Fruit fly (Drosophila melanogaster) whole organism, embryonic: ENCODE results near the gene CG31988.

Experiments used
- CG10979 ChIP-seq: fragments of 200-800 bp; sonication (Bioruptor generic); optimal IDR thresholded peaks from 2 replicates; lab custom pipeline; 2018; ENCODE audit warnings: missing biosample characterization, mild to moderate bottlenecking, missing genetic modification characterization, moderate library complexity
- CG11504 ChIP-seq: fragments of 200-800 bp; sonication (Bioruptor generic); optimal IDR thresholded peaks from 3 replicates; lab custom pipeline; 2019; ENCODE audit warnings: missing biosample characterization, mild to moderate bottlenecking, missing genetic modification characterization, moderate library complexity
- CG11560 ChIP-seq: fragments of 200-800 bp; sonication (Bioruptor generic); IDR thresholded peaks from 3 replicates; pipeline ENCODE4 v1.3.6; 2022; ENCODE audit warnings: missing biosample characterization, missing genetic modification characterization
- CG11723 ChIP-seq: fragments of 200-800 bp; sonication (Bioruptor generic); optimal IDR thresholded peaks from 2 replicates; lab custom pipeline; 2017; ENCODE audit warnings: missing biosample characterization, mild to moderate bottlenecking, missing genetic modification characterization
- CG1602 ChIP-seq: fragments of 200-800 bp; sonication (Bioruptor generic); optimal IDR thresholded peaks from 3 replicates; lab custom pipeline; 2016; ENCODE audit warnings: missing biosample characterization, missing genetic modification characterization
- CG16863 ChIP-seq: fragments of 200-800 bp; sonication (Bioruptor generic); optimal IDR thresholded peaks from 3 replicates; lab custom pipeline; 2016; ENCODE audit warnings: missing biosample characterization, missing genetic modification characterization
- CG17361 ChIP-seq: fragments of 200-800 bp; sonication (Bioruptor generic); IDR thresholded peaks from 3 replicates; pipeline ENCODE4 v1.3.6; 2022; ENCODE audit warnings: missing biosample characterization, missing genetic modification characterization
- CG17568 ChIP-seq: fragments of 200-800 bp; sonication (Bioruptor generic); optimal IDR thresholded peaks from 2 replicates; lab custom pipeline; 2018; ENCODE audit warnings: missing biosample characterization, mild to moderate bottlenecking, missing genetic modification characterization, moderate library complexity
- CG17829 ChIP-seq: fragments of 200-800 bp; optimal IDR thresholded peaks from 2 replicates; lab custom pipeline; 2019; ENCODE audit warnings: missing biosample characterization, mild to moderate bottlenecking, missing genetic modification characterization, moderate library complexity
- CG18262 ChIP-seq: fragments of 200-800 bp; optimal IDR thresholded peaks from 3 replicates; lab custom pipeline; 2019; ENCODE audit warnings: missing biosample characterization, mild to moderate bottlenecking, missing genetic modification characterization, moderate library complexity
- CG2202 ChIP-seq: fragments of 200-800 bp; sonication (Bioruptor generic); optimal IDR thresholded peaks from 2 replicates; lab custom pipeline; 2018; ENCODE audit warnings: missing biosample characterization, mild to moderate bottlenecking, missing genetic modification characterization
- CG30020 ChIP-seq: fragments of 200-800 bp; optimal IDR thresholded peaks from 2 replicates; lab custom pipeline; 2019; ENCODE audit warnings: missing biosample characterization, mild to moderate bottlenecking, missing genetic modification characterization, moderate library complexity
- CG32767 ChIP-seq: fragments of 200-800 bp; sonication (Bioruptor generic); IDR thresholded peaks from 2 replicates; pipeline ENCODE4 v1.3.6; 2022; ENCODE audit warnings: missing biosample characterization, missing genetic modification characterization
- CG32772 ChIP-seq: fragments of 200-800 bp; sonication (Bioruptor generic); IDR thresholded peaks from 2 replicates; pipeline ENCODE4 v1.3.6; 2022; ENCODE audit warnings: missing biosample characterization, missing genetic modification characterization
- CG33557 ChIP-seq: fragments of 200-800 bp; sonication (Bioruptor generic); optimal IDR thresholded peaks from 2 replicates; lab custom pipeline; 2019; ENCODE audit warnings: missing biosample characterization, mild to moderate bottlenecking, missing genetic modification characterization, moderate library complexity
- CG3407 ChIP-seq: fragments of 200-800 bp; sonication (Bioruptor generic); optimal IDR thresholded peaks from 2 replicates; lab custom pipeline; 2018; ENCODE audit warnings: missing biosample characterization, mild to moderate bottlenecking, missing genetic modification characterization
- CG34422 ChIP-seq: fragments of 200-800 bp; sonication (Bioruptor generic); IDR thresholded peaks from 3 replicates; pipeline ENCODE4 v1.3.6; 2022; ENCODE audit warnings: missing biosample characterization, missing genetic modification characterization
- CG6683 ChIP-seq: fragments of 200-800 bp; sonication (Bioruptor generic); optimal IDR thresholded peaks from 2 replicates; lab custom pipeline; 2017; ENCODE audit warnings: missing biosample characterization, mild to moderate bottlenecking, missing genetic modification characterization, missing genetic modification reagents
- CG7357 ChIP-seq: fragments of 200-800 bp; sonication (Bioruptor generic); IDR thresholded peaks from 3 replicates; pipeline ENCODE4 v1.3.6; 2022; ENCODE audit warnings: missing biosample characterization, missing genetic modification characterization
- CG8281 ChIP-seq: fragments of 200-800 bp; sonication (Bioruptor generic); optimal IDR thresholded peaks from 2 replicates; lab custom pipeline; 2018; ENCODE audit warnings: missing biosample characterization, mild to moderate bottlenecking, missing genetic modification characterization, moderate library complexity
- CG8290 ChIP-seq, 3 experiments: fragments of 200-800 bp; sonication (Bioruptor generic); optimal IDR thresholded peaks; 2 replicates each; lab custom pipeline; 2016 to 2019; ENCODE audit warnings: missing biosample characterization in 3 of 3, missing genetic modification characterization in 3 of 3, mild to moderate bottlenecking in 2 of 3, moderate library complexity in 1 of 3
- CG8359 ChIP-seq: fragments of 200-800 bp; sonication (Bioruptor generic); optimal IDR thresholded peaks from 2 replicates; lab custom pipeline; 2017; ENCODE audit warnings: missing biosample characterization, mild to moderate bottlenecking, missing genetic modification characterization, borderline replicate concordance
- CG9727 ChIP-seq: fragments of 200-800 bp; sonication (Bioruptor generic); optimal IDR thresholded peaks from 3 replicates; lab custom pipeline; 2017; ENCODE audit warnings: missing biosample characterization, mild to moderate bottlenecking, missing genetic modification characterization
- Eip74EF ChIP-seq, 2 experiments: fragments of 200-800 bp in 1 of 2; fragments of >200 bp in 1 of 2; sonication (Bioruptor generic) in 1 of 2; optimal IDR thresholded peaks; 2 replicates each; lab custom pipeline; 2017 to 2019; ENCODE audit warnings: missing biosample characterization in 2 of 2, missing genetic modification characterization in 2 of 2, mild to moderate bottlenecking in 1 of 2, moderate library complexity in 1 of 2
- Fer3 ChIP-seq: fragments of 200-800 bp; sonication (Bioruptor generic); optimal IDR thresholded peaks from 2 replicates; lab custom pipeline; 2018; ENCODE audit warnings: missing biosample characterization, mild to moderate bottlenecking, missing genetic modification characterization, moderate library complexity
- HmgZ ChIP-seq: fragments of 200-800 bp; sonication (Bioruptor generic); optimal IDR thresholded peaks from 2 replicates; lab custom pipeline; 2018; ENCODE audit warnings: missing biosample characterization, mild to moderate bottlenecking, missing genetic modification characterization
- Hr39 ChIP-seq: fragments of >200 bp; optimal IDR thresholded peaks from 2 replicates; lab custom pipeline; 2017
- Oli ChIP-seq: fragments of 200-800 bp; sonication (Bioruptor generic); optimal IDR thresholded peaks from 2 replicates; lab custom pipeline; 2018; ENCODE audit warnings: missing biosample characterization, mild to moderate bottlenecking, missing genetic modification characterization, moderate library complexity
- Sry-β ChIP-seq: fragments of 200-800 bp; sonication (Bioruptor generic); optimal IDR thresholded peaks from 2 replicates; lab custom pipeline; 2018; ENCODE audit warnings: missing biosample characterization, mild to moderate bottlenecking, missing genetic modification characterization, moderate library complexity
- Vsx1 ChIP-seq: fragments of 200-800 bp; sonication (Bioruptor generic); optimal IDR thresholded peaks from 2 replicates; lab custom pipeline; 2017; ENCODE audit warnings: missing biosample characterization, mild to moderate bottlenecking, missing genetic modification characterization, missing genetic modification reagents
- abd-A ChIP-seq: fragments of 200-800 bp; sonication (Bioruptor generic); optimal IDR thresholded peaks from 3 replicates; lab custom pipeline; 2019; ENCODE audit warnings: missing biosample characterization, mild to moderate bottlenecking, missing genetic modification characterization, moderate library complexity
- chif ChIP-seq, 2 experiments: fragments of 200-800 bp; sonication (Bioruptor generic); optimal IDR thresholded peaks; 3 replicates each; lab custom pipeline; 2016; ENCODE audit warnings: missing biosample characterization in 2 of 2, missing genetic modification characterization in 2 of 2
- dati ChIP-seq: fragments of 200-800 bp; sonication (Bioruptor generic); IDR thresholded peaks from 2 replicates; pipeline ENCODE4 v1.3.6; 2022; ENCODE audit warnings: missing biosample characterization, missing genetic modification characterization
- exex ChIP-seq: fragments of 200-800 bp; sonication (Bioruptor generic); optimal IDR thresholded peaks from 4 replicates; lab custom pipeline; 2018; ENCODE audit warnings: missing biosample characterization, mild to moderate bottlenecking, missing genetic modification characterization, moderate library complexity
- fd64A ChIP-seq: fragments of 200-800 bp; sonication (Bioruptor generic); optimal IDR thresholded peaks from 3 replicates; lab custom pipeline; 2018; ENCODE audit warnings: missing biosample characterization, mild to moderate bottlenecking, missing genetic modification characterization
- ftz-f1 ChIP-seq: fragments of 200-800 bp; sonication (Bioruptor generic); optimal IDR thresholded peaks from 2 replicates; lab custom pipeline; 2016; ENCODE audit warnings: missing biosample characterization, missing genetic modification characterization
- gcm2 ChIP-seq: fragments of 200-800 bp; sonication (Bioruptor generic); optimal IDR thresholded peaks from 2 replicates; lab custom pipeline; 2016; ENCODE audit warnings: missing biosample characterization, missing genetic modification characterization
- kay ChIP-seq: fragments of 200-800 bp; sonication (Bioruptor generic); optimal IDR thresholded peaks from 2 replicates; lab custom pipeline; 2016; ENCODE audit warnings: missing biosample characterization, missing genetic modification characterization
- oc ChIP-seq: fragments of 200-800 bp; sonication (Bioruptor generic); optimal IDR thresholded peaks from 2 replicates; lab custom pipeline; 2018; ENCODE audit warnings: missing biosample characterization, mild to moderate bottlenecking, missing genetic modification characterization, moderate library complexity
- pho ChIP-seq: fragments of 200-800 bp; sonication (Bioruptor generic); optimal IDR thresholded peaks from 2 replicates; lab custom pipeline; 2016; ENCODE audit warnings: missing biosample characterization, missing genetic modification characterization
- pnt ChIP-seq: fragments of 200-800 bp; sonication (Bioruptor generic); optimal IDR thresholded peaks from 3 replicates; lab custom pipeline; 2016; ENCODE audit warnings: missing biosample characterization, missing genetic modification characterization
- psq ChIP-seq: fragments of 200-800 bp; sonication (Bioruptor generic); optimal IDR thresholded peaks from 2 replicates; lab custom pipeline; 2017; ENCODE audit warnings: missing biosample characterization, missing genetic modification characterization
- rib ChIP-seq: fragments of 200-800 bp; sonication (Bioruptor generic); IDR thresholded peaks from 2 replicates; pipeline ENCODE4 v1.3.6; 2022; ENCODE audit warnings: missing biosample characterization, missing genetic modification characterization
- sens-2 ChIP-seq: fragments of 200-800 bp; sonication (Bioruptor generic); IDR thresholded peaks from 2 replicates; pipeline ENCODE4 v1.3.6; 2022; ENCODE audit warnings: missing biosample characterization, missing genetic modification characterization
- seq ChIP-seq: fragments of 200-800 bp; sonication (Bioruptor generic); IDR thresholded peaks from 2 replicates; pipeline ENCODE4 v1.3.6; 2022; ENCODE audit warnings: missing biosample characterization, missing genetic modification characterization
- sisA ChIP-seq: fragments of 200-800 bp; sonication (Bioruptor generic); IDR thresholded peaks from 2 replicates; pipeline ENCODE4 v1.3.6; 2022; ENCODE audit warnings: missing biosample characterization, missing genetic modification characterization
- stwl ChIP-seq: fragments of 200-800 bp; sonication (Bioruptor generic); optimal IDR thresholded peaks from 3 replicates; lab custom pipeline; 2018; ENCODE audit warnings: missing biosample characterization, mild to moderate bottlenecking, missing genetic modification characterization, moderate library complexity
- toy ChIP-seq: fragments of 200-800 bp; sonication (Bioruptor generic); IDR thresholded peaks from 2 replicates; pipeline ENCODE4 v1.3.6; 2022; ENCODE audit warnings: missing biosample characterization, missing genetic modification characterization
- twi ChIP-seq: fragments of 200-800 bp; optimal IDR thresholded peaks from 2 replicates; lab custom pipeline; 2019; ENCODE audit warnings: missing biosample characterization, mild to moderate bottlenecking, missing genetic modification characterization, moderate library complexity
- zen2 ChIP-seq: fragments of 200-800 bp; sonication (Bioruptor generic); IDR thresholded peaks from 3 replicates; pipeline ENCODE4 v1.3.6; 2022; ENCODE audit warnings: missing biosample characterization, missing genetic modification characterization; ENCODE audit not compliant: partially characterized antibody

Gene CG31988

dm6 chr2L:21158554-21158953 is 44.0 kb downstream of the CG31988 start, which contains the start of the genes Coq3 and Pld3 (continued):
- TF ChIP-seq CG10979 (tag; lab: Kevin White, UChicago): peak; percentile 80
- TF ChIP-seq oc (tag; lab: Kevin White, UChicago): no peak
- TF ChIP-seq Sry-β (GFP tag; lab: Kevin White, UChicago): no peak
- peak; percentile 63 for TF ChIP-seq rib (GFP tag; lab: Robert Waterston, UW)
- TF ChIP-seq CG17568: no peak
- TF ChIP-seq gcm2 (GFP tag; lab: Kevin White, UChicago): no peak
- TF ChIP-seq HmgZ: peak; percentile 89
- TF ChIP-seq CG8359 (GFP tag; lab: Kevin White, UChicago): peak; percentile 64
- no peak for TF ChIP-seq Hr39
- no peak for TF ChIP-seq psq (GFP tag; lab: Kevin White, UChicago)
- TF ChIP-seq CG33557 (GFP tag; lab: Kevin White, UChicago): peak; percentile 54
- peak; percentile 26 for TF ChIP-seq stwl (tag; lab: Kevin White, UChicago)
- TF ChIP-seq fd64A (GFP tag; lab: Kevin White, UChicago): peak; percentile 4
- TF ChIP-seq zen2: no peak
- peak; percentile 82 for TF ChIP-seq CG18262 (tag; lab: Kevin White, UChicago)
- peak; percentile 18 for TF ChIP-seq CG3407
- peak; percentile 76 for TF ChIP-seq sisA (GFP tag; lab: Robert Waterston, UW)
- peak; percentile 66 for TF ChIP-seq CG7357
- TF ChIP-seq CG32772 (GFP tag; lab: Robert Waterston, UW): peak; percentile 73
- TF ChIP-seq pnt (GFP tag; lab: Kevin White, UChicago): peak; percentile 50
- TF ChIP-seq CG1602 (GFP tag; lab: Kevin White, UChicago): peak; percentile 72
- peak; percentile 66 for TF ChIP-seq kay (GFP tag; lab: Kevin White, UChicago)
- TF ChIP-seq twi (tag; lab: Kevin White, UChicago): peak; percentile 57
- TF ChIP-seq exex (tag; lab: Kevin White, UChicago): peak; percentile 58
- TF ChIP-seq CG30020 (tag; lab: Kevin White, UChicago): peak; percentile 90
- TF ChIP-seq CG17361: peak; percentile 87
- TF ChIP-seq Eip74EF (GFP tag; optimal IDR thresholded peaks at IDR 0.05; lab: Kevin White, UChicago): no peak
- peak; percentile 70 for TF ChIP-seq CG11723 (GFP tag; lab: Kevin White, UChicago)
- TF ChIP-seq CG2202: peak; percentile 63
- TF ChIP-seq Vsx1 (GFP tag; lab: Kevin White, UChicago): no peak
- peak; percentile 86 for TF ChIP-seq Fer3 (tag; lab: Kevin White, UChicago)
- peak; percentile 72 for TF ChIP-seq CG8290 (GFP tag; optimal IDR thresholded peaks at IDR 0.05; lab: Kevin White, UChicago)
- TF ChIP-seq CG8290 (tag; optimal IDR thresholded peaks at IDR 0.05; lab: Kevin White, UChicago): peak in 1 of 2 experiments; percentile 90
- peak; percentile 76 for TF ChIP-seq Oli (tag; lab: Kevin White, UChicago)
- TF ChIP-seq toy (GFP tag; lab: Robert Waterston, UW): no peak
- peak; percentile 81 for TF ChIP-seq sens-2
- peak; percentile 86 for TF ChIP-seq CG11504 (tag; lab: Kevin White, UChicago)
- TF ChIP-seq CG16863 (GFP tag; lab: Kevin White, UChicago): peak; percentile 54
- no peak for TF ChIP-seq ftz-f1
- peak; percentile 77 for TF ChIP-seq CG34422 (GFP tag; lab: Robert Waterston, UW)
- no peak for TF ChIP-seq abd-A (tag; lab: Kevin White, UChicago)
- TF ChIP-seq dati (GFP tag; lab: Robert Waterston, UW): peak; percentile 71
- peak; percentile 37 for TF ChIP-seq CG8281 (tag; lab: Kevin White, UChicago)
- TF ChIP-seq chif (GFP tag; optimal IDR thresholded peaks at IDR 0.05; lab: Kevin White, UChicago): peak; percentile 49 to 60
- TF ChIP-seq CG17829 (tag; lab: Kevin White, UChicago): peak; percentile 88
- TF ChIP-seq CG11560 (tag; lab: Robert Waterston, UW): no peak
- TF ChIP-seq CG32767 (GFP tag; lab: Robert Waterston, UW): peak; percentile 58; the same call in 1 of the 2 replicates
- peak; percentile 77 for TF ChIP-seq CG9727
- peak; percentile 66 for TF ChIP-seq CG6683
- TF ChIP-seq pho (GFP tag; lab: Kevin White, UChicago): peak; percentile 80
- TF ChIP-seq seq (GFP tag; lab: Robert Waterston, UW): peak; percentile 50; the same call in 1 of the 2 replicates
